Fruit fly (Drosophila melanogaster): ENCODE data around the gene CG10600.

Gene CG10600

dm6 chr2L:18830587-18831528 lies 8.6 kb downstream of the CG10600 start, which contains the start of the genes CG17597 and ScpX (continued):
- TF ChIP-seq CG2678 (tag; optimal IDR thresholded peaks at IDR 0.05) (peak; percentile 76), MTF-1 (GFP tag; optimal IDR thresholded peaks at IDR 0.05; ENCODE audit: borderline replicate concordance) (no peak), CG11247 (GFP tag; IDR thresholded peaks at IDR 0.05) (0 out of 2 replicates have a peak, but pooled peaks have one; percentile 24), CG7839 (tag; optimal IDR thresholded peaks at IDR 0.05) (peak; percentile 71), CG10959 (GFP tag; IDR thresholded peaks at IDR 0.05) (no peak; the same call in 1 of the 2 replicates), pum (GFP tag; optimal IDR thresholded peaks at IDR 0.05) (peak; percentile 59), CG12659 (GFP tag; optimal IDR thresholded peaks at IDR 0.05) (peak; percentile 81), CG17361 (GFP tag; IDR thresholded peaks at IDR 0.05) (peak; percentile 84), CG10565 (GFP tag; optimal IDR thresholded peaks at IDR 0.05) (no peak), cas (GFP tag; IDR thresholded peaks at IDR 0.05) (no peak; the same call in 1 of the 2 replicates), croc (GFP tag; conservative IDR thresholded peaks at IDR 0.05) (peak; percentile 16; the same call in 1 of the 3 replicates), tup (GFP tag; optimal IDR thresholded peaks at IDR 0.05) (peak; percentile 37), Hr3 (GFP tag; optimal IDR thresholded peaks at IDR 0.05) (peak; percentile 73), Optix (GFP tag; IDR thresholded peaks at IDR 0.05) (0 out of 3 replicates have a peak, but pooled peaks have one; percentile 6), CG1024 (GFP tag; IDR thresholded peaks at IDR 0.05) (peak; percentile 23), C15 (GFP tag; IDR thresholded peaks at IDR 0.05) (0 out of 3 replicates have a peak, but pooled peaks have one; percentile 29), schlank (tag; optimal IDR thresholded peaks at IDR 0.05) (no peak), HmgD (GFP tag; optimal IDR thresholded peaks at IDR 0.05) (peak; percentile 21), Sox102F (GFP tag; optimal IDR thresholded peaks at IDR 0.05) (peak; percentile 59), CG10543 (GFP tag; optimal IDR thresholded peaks at IDR 0.05) (peak; percentile 63), ind (GFP tag; optimal IDR thresholded peaks at IDR 0.05) (peak; percentile 72), CG8089 (GFP tag; optimal IDR thresholded peaks at IDR 0.05) (no peak), CG6175 (GFP tag; IDR thresholded peaks at IDR 0.05) (no peak), CG2120 (GFP tag; optimal IDR thresholded peaks at IDR 0.05) (peak; percentile 79), mld (GFP tag; IDR thresholded peaks at IDR 0.05; ENCODE audit: partially characterized antibody) (peak; percentile 90), NC2α (GFP tag; optimal IDR thresholded peaks at IDR 0.05) (peak; percentile 56), CG10321 (GFP tag; IDR thresholded peaks at IDR 0.05) (0 out of 2 replicates have a peak, but pooled peaks have one; percentile 28), otp (GFP tag; IDR thresholded peaks at IDR 0.05) (0 out of 3 replicates have a peak, but pooled peaks have one; percentile 10), sr (GFP tag; IDR thresholded peaks at IDR 0.05) (no peak), gro (GFP tag; optimal IDR thresholded peaks at IDR 0.05) (peak; percentile 71), wdn (GFP tag; IDR thresholded peaks at IDR 0.05) (0 out of 2 replicates have a peak, but pooled peaks have one; percentile 17), Abd-B (GFP tag; optimal IDR thresholded peaks at IDR 0.05) (peak; percentile 69), zfh2 (GFP tag; optimal IDR thresholded peaks at IDR 0.05) (peak; percentile 71), CG16813 (GFP tag; IDR thresholded peaks at IDR 0.05; ENCODE audit: partially characterized antibody) (peak; percentile 81), CG5245 (GFP tag; optimal IDR thresholded peaks at IDR 0.05) (peak; percentile 22), CG6813 (GFP tag; optimal IDR thresholded peaks at IDR 0.05) (no peak), CG14014 (GFP tag; IDR thresholded peaks at IDR 0.05) (peak; percentile 53), dimm (GFP tag; IDR thresholded peaks at IDR 0.05) (no peak), CG2116 (GFP tag; optimal IDR thresholded peaks at IDR 0.05) (peak; percentile 79), Hr78 (GFP tag; optimal IDR thresholded peaks at IDR 0.05) (peak in 1 of 2 experiments; percentile 47), CHES-1-like (GFP tag; optimal IDR thresholded peaks at IDR 0.05) (peak; percentile 57), chn (GFP tag; optimal IDR thresholded peaks at IDR 0.05) (peak; percentile 72), CG3995 (GFP tag; optimal IDR thresholded peaks at IDR 0.05) (peak; percentile 24), CG15514 (GFP tag; optimal IDR thresholded peaks at IDR 0.05) (peak; percentile 82), ssp (GFP tag; IDR thresholded peaks at IDR 0.05) (peak; percentile 41), Scr (GFP tag; IDR thresholded peaks at IDR 0.05; ENCODE audit: partially characterized antibody) (peak; percentile 76), nerfin-1 (tag; optimal IDR thresholded peaks at IDR 0.05) (peak; percentile 11)

Measured in whole organism, embryonic.